Fruit fly (Drosophila melanogaster) whole organism, embryonic: ENCODE results near the gene Tsp74F.

Source experiments
- Abd-B ChIP-seq: fragments of 200-800 bp; sonication (Bioruptor generic); optimal IDR thresholded peaks from 2 replicates; lab custom pipeline; 2018; ENCODE audit warnings: missing biosample characterization, mild to moderate bottlenecking, missing genetic modification characterization, moderate library complexity
- B-H1 ChIP-seq: fragments of 200-800 bp; sonication (Bioruptor generic); IDR thresholded peaks from 3 replicates; pipeline ENCODE4 v1.3.6; 2022; ENCODE audit warnings: missing biosample characterization, missing genetic modification characterization
- BEAF-32 ChIP-seq: fragments of 200-800 bp; sonication (Bioruptor generic); optimal IDR thresholded peaks from 3 replicates; lab custom pipeline; 2017; ENCODE audit warnings: missing biosample characterization, missing genetic modification characterization, mild to moderate bottlenecking, moderate library complexity, missing genetic modification reagents
- CG10366 ChIP-seq: fragments of 200-800 bp; sonication (Bioruptor generic); IDR thresholded peaks from 2 replicates; pipeline ENCODE4 v1.3.6; 2022; ENCODE audit warnings: missing biosample characterization, missing genetic modification characterization
- CG10543 ChIP-seq: fragments of 200-800 bp; sonication (Bioruptor generic); optimal IDR thresholded peaks from 3 replicates; lab custom pipeline; 2017; ENCODE audit warnings: missing biosample characterization, mild to moderate bottlenecking, missing genetic modification characterization, moderate library complexity
- CG10959 ChIP-seq: fragments of 200-800 bp; sonication (Bioruptor generic); IDR thresholded peaks from 2 replicates; pipeline ENCODE4 v1.3.6; 2022; ENCODE audit warnings: missing biosample characterization, missing genetic modification characterization
- CG11247 ChIP-seq: fragments of 200-800 bp; sonication (Bioruptor generic); IDR thresholded peaks from 2 replicates; pipeline ENCODE4 v1.3.6; 2022; ENCODE audit warnings: missing biosample characterization, missing genetic modification characterization
- CG12155 ChIP-seq: fragments of 200-800 bp; sonication (Bioruptor generic); optimal IDR thresholded peaks from 3 replicates; lab custom pipeline; 2016; ENCODE audit warnings: missing biosample characterization, missing genetic modification characterization
- CG12769 ChIP-seq: fragments of 200-800 bp; sonication (Bioruptor generic); optimal IDR thresholded peaks from 2 replicates; lab custom pipeline; 2019; ENCODE audit warnings: missing biosample characterization, mild to moderate bottlenecking, missing genetic modification characterization, moderate library complexity
- CG13287 ChIP-seq: fragments of 200-800 bp; sonication (Bioruptor generic); IDR thresholded peaks from 2 replicates; pipeline ENCODE4 v1.3.6; 2022; ENCODE audit warnings: missing biosample characterization, missing genetic modification characterization; ENCODE audit not compliant: partially characterized antibody
- CG13624 ChIP-seq: fragments of 200-800 bp; sonication (Bioruptor generic); optimal IDR thresholded peaks from 2 replicates; lab custom pipeline; 2016; ENCODE audit warnings: missing biosample characterization, missing genetic modification characterization
- CG13894 ChIP-seq: fragments of 200-800 bp; sonication (Bioruptor generic); optimal IDR thresholded peaks from 3 replicates; lab custom pipeline; 2018; ENCODE audit warnings: missing biosample characterization, mild to moderate bottlenecking, missing genetic modification characterization, moderate library complexity
- CG15479 ChIP-seq: fragments of 200-800 bp; sonication (Bioruptor generic); optimal IDR thresholded peaks from 3 replicates; lab custom pipeline; 2019; ENCODE audit warnings: missing biosample characterization, mild to moderate bottlenecking, missing genetic modification characterization, moderate library complexity
- CG1602 ChIP-seq: fragments of 200-800 bp; sonication (Bioruptor generic); optimal IDR thresholded peaks from 3 replicates; lab custom pipeline; 2016; ENCODE audit warnings: missing biosample characterization, missing genetic modification characterization
- CG18011 ChIP-seq: fragments of 200-800 bp; sonication (Bioruptor generic); optimal IDR thresholded peaks from 2 replicates; lab custom pipeline; 2017; ENCODE audit warnings: missing biosample characterization, missing genetic modification characterization, mild to moderate bottlenecking, moderate library complexity, missing genotype
- CG18599 ChIP-seq: fragments of 200-800 bp; sonication (Bioruptor generic); optimal IDR thresholded peaks from 3 replicates; lab custom pipeline; 2017; ENCODE audit warnings: missing biosample characterization, missing genetic modification characterization, mild to moderate bottlenecking, moderate library complexity, missing genetic modification reagents
- CG2678 ChIP-seq: fragments of 200-800 bp; sonication (Bioruptor generic); optimal IDR thresholded peaks from 3 replicates; lab custom pipeline; 2019; ENCODE audit warnings: missing biosample characterization, mild to moderate bottlenecking, missing genetic modification characterization, moderate library complexity
- CG30431 ChIP-seq: fragments of 200-800 bp; sonication (Bioruptor generic); optimal IDR thresholded peaks from 2 replicates; lab custom pipeline; 2017; ENCODE audit warnings: missing biosample characterization, missing genetic modification characterization
- CG5245 ChIP-seq: fragments of 200-800 bp; sonication (Bioruptor generic); optimal IDR thresholded peaks from 3 replicates; lab custom pipeline; 2016; ENCODE audit warnings: missing biosample characterization, missing genetic modification characterization
- CG8388 ChIP-seq: fragments of 200-800 bp; sonication (Bioruptor generic); optimal IDR thresholded peaks from 2 replicates; lab custom pipeline; 2019; ENCODE audit warnings: missing biosample characterization, mild to moderate bottlenecking, missing genetic modification characterization, moderate library complexity
- CG9797 ChIP-seq: fragments of 200-800 bp; sonication (Bioruptor generic); optimal IDR thresholded peaks from 3 replicates; lab custom pipeline; 2018; ENCODE audit warnings: missing biosample characterization, mild to moderate bottlenecking, missing genetic modification characterization
- CG9817 ChIP-seq: fragments of 200-800 bp; sonication (Bioruptor generic); optimal IDR thresholded peaks from 2 replicates; lab custom pipeline; 2018; ENCODE audit warnings: missing biosample characterization, mild to moderate bottlenecking, missing genetic modification characterization, moderate library complexity
- D19B ChIP-seq: fragments of 200-800 bp; sonication (Bioruptor generic); optimal IDR thresholded peaks from 2 replicates; lab custom pipeline; 2017; ENCODE audit warnings: missing biosample characterization, mild to moderate bottlenecking, missing genetic modification characterization
- Doc2 ChIP-seq: fragments of 200-800 bp; sonication (Bioruptor generic); IDR thresholded peaks from 2 replicates; pipeline ENCODE4 v1.3.6; 2022; ENCODE audit warnings: missing biosample characterization, missing genetic modification characterization
- Elba2 ChIP-seq: fragments of 200-800 bp; sonication (Bioruptor generic); optimal IDR thresholded peaks from 3 replicates; lab custom pipeline; 2016; ENCODE audit warnings: missing biosample characterization, missing genetic modification characterization
- GATAe ChIP-seq: fragments of 200-800 bp; sonication (Bioruptor generic); conservative IDR thresholded peaks from 2 replicates; pipeline ENCODE4 v1.3.6; 2022; ENCODE audit warnings: missing biosample characterization, missing genetic modification characterization
- H15 ChIP-seq: fragments of 200-800 bp; sonication (Bioruptor generic); IDR thresholded peaks from 3 replicates; pipeline ENCODE4 v1.3.6; 2022; ENCODE audit warnings: missing biosample characterization, missing genetic modification characterization
- Hr3 ChIP-seq: fragments of 200-800 bp; sonication (Bioruptor generic); optimal IDR thresholded peaks from 3 replicates; lab custom pipeline; 2016; ENCODE audit warnings: missing biosample characterization, missing genetic modification characterization
- Hr39 ChIP-seq: fragments of >200 bp; optimal IDR thresholded peaks from 2 replicates; lab custom pipeline; 2017
- NC2β ChIP-seq: fragments of 200-800 bp; sonication (Bioruptor generic); optimal IDR thresholded peaks from 2 replicates; lab custom pipeline; 2016; ENCODE audit warnings: missing biosample characterization, missing genetic modification characterization
- NFAT ChIP-seq: fragments of 200-800 bp; sonication (Bioruptor generic); IDR thresholded peaks from 2 replicates; pipeline ENCODE4 v1.3.6; 2022; ENCODE audit warnings: missing biosample characterization, missing genetic modification characterization
- NfI ChIP-seq: fragments of 200-800 bp; sonication (Bioruptor generic); optimal IDR thresholded peaks from 3 replicates; lab custom pipeline; 2018; ENCODE audit warnings: missing biosample characterization, mild to moderate bottlenecking, missing genetic modification characterization, moderate library complexity
- Ravus ChIP-seq: fragments of 200-800 bp; sonication (Bioruptor generic); IDR thresholded peaks from 2 replicates; pipeline ENCODE4 v1.3.6; 2022; ENCODE audit warnings: missing biosample characterization, missing genetic modification characterization
- Sry-δ ChIP-seq: fragments of 200-800 bp; sonication (Bioruptor generic); optimal IDR thresholded peaks from 2 replicates; lab custom pipeline; 2016; ENCODE audit warnings: missing biosample characterization, missing genetic modification characterization
- bcd ChIP-seq: fragments of 200-800 bp; sonication (Bioruptor generic); optimal IDR thresholded peaks from 2 replicates; lab custom pipeline; 2017; ENCODE audit warnings: missing biosample characterization, mild to moderate bottlenecking, missing genetic modification characterization
- chif ChIP-seq, 2 experiments: fragments of 200-800 bp; sonication (Bioruptor generic); optimal IDR thresholded peaks; 3 replicates each; lab custom pipeline; 2016; ENCODE audit warnings: missing biosample characterization in 2 of 2, missing genetic modification characterization in 2 of 2
- chn ChIP-seq: fragments of 200-800 bp; sonication (Bioruptor generic); optimal IDR thresholded peaks from 2 replicates; lab custom pipeline; 2016; ENCODE audit warnings: missing biosample characterization, missing genetic modification characterization
- corto ChIP-seq: fragments of 200-800 bp; sonication (Bioruptor generic); optimal IDR thresholded peaks from 2 replicates; lab custom pipeline; 2016; ENCODE audit warnings: missing biosample characterization, mild to moderate bottlenecking, missing genetic modification characterization, moderate library complexity
- dimm ChIP-seq: fragments of 200-800 bp; sonication (Bioruptor generic); IDR thresholded peaks from 2 replicates; pipeline ENCODE4 v1.3.6; 2022; ENCODE audit warnings: missing biosample characterization, missing genetic modification characterization
- exex ChIP-seq: fragments of 200-800 bp; sonication (Bioruptor generic); optimal IDR thresholded peaks from 4 replicates; lab custom pipeline; 2018; ENCODE audit warnings: missing biosample characterization, mild to moderate bottlenecking, missing genetic modification characterization, moderate library complexity
- eyg ChIP-seq: fragments of 200-800 bp; sonication (Bioruptor generic); optimal IDR thresholded peaks from 3 replicates; lab custom pipeline; 2016; ENCODE audit warnings: missing biosample characterization, missing genetic modification characterization
- gcm2 ChIP-seq: fragments of 200-800 bp; sonication (Bioruptor generic); optimal IDR thresholded peaks from 2 replicates; lab custom pipeline; 2016; ENCODE audit warnings: missing biosample characterization, missing genetic modification characterization
- gem ChIP-seq: fragments of 200-800 bp; sonication (Bioruptor generic); optimal IDR thresholded peaks from 2 replicates; lab custom pipeline; 2019; ENCODE audit warnings: missing biosample characterization, mild to moderate bottlenecking, missing genetic modification characterization, moderate library complexity
- grau ChIP-seq: fragments of 200-800 bp; optimal IDR thresholded peaks from 3 replicates; lab custom pipeline; 2019; ENCODE audit warnings: missing biosample characterization, mild to moderate bottlenecking, missing genetic modification characterization, moderate library complexity
- grn ChIP-seq: fragments of 200-800 bp; sonication (Bioruptor generic); optimal IDR thresholded peaks from 3 replicates; lab custom pipeline; 2017; ENCODE audit warnings: missing biosample characterization, missing genetic modification characterization
- h ChIP-seq: fragments of >200 bp; optimal IDR thresholded peaks from 2 replicates; lab custom pipeline; 2017
- hkb ChIP-seq, 2 experiments: fragments of 200-800 bp in 1 of 2; fragments of >200 bp in 1 of 2; sonication (Bioruptor generic) in 1 of 2; IDR thresholded peaks in 1 of 2; optimal IDR thresholded peaks in 1 of 2; 2 replicates each; pipeline versions ENCODE4 v1.3.6 to Lab custom; 2017 to 2022; ENCODE audit warnings: missing biosample characterization in 1 of 2, missing genetic modification characterization in 1 of 2
- ind ChIP-seq: fragments of 200-800 bp; sonication (Bioruptor generic); optimal IDR thresholded peaks from 3 replicates; lab custom pipeline; 2016; ENCODE audit warnings: missing biosample characterization, missing genetic modification characterization
- jing ChIP-seq: fragments of 200-800 bp; sonication (Bioruptor generic); optimal IDR thresholded peaks from 2 replicates; lab custom pipeline; 2018; ENCODE audit warnings: missing biosample characterization, mild to moderate bottlenecking, missing genetic modification characterization
- nerfin-2 ChIP-seq: fragments of 200-800 bp; sonication (Bioruptor generic); IDR thresholded peaks from 2 replicates; pipeline ENCODE4 v1.3.6; 2022; ENCODE audit warnings: missing biosample characterization, missing genetic modification characterization; ENCODE audit not compliant: partially characterized antibody
- row ChIP-seq: fragments of 200-800 bp; sonication (Bioruptor generic); IDR thresholded peaks from 3 replicates; pipeline ENCODE4 v1.3.6; 2022; ENCODE audit warnings: missing biosample characterization, missing genetic modification characterization
- sna ChIP-seq: fragments of 200-800 bp; sonication (Bioruptor generic); IDR thresholded peaks from 2 replicates; pipeline ENCODE4 v1.3.6; 2022; ENCODE audit warnings: missing biosample characterization, missing genetic modification characterization; ENCODE audit not compliant: partially characterized antibody
- tin ChIP-seq: fragments of 200-800 bp; sonication (Bioruptor generic); optimal IDR thresholded peaks from 3 replicates; lab custom pipeline; 2016; ENCODE audit warnings: missing biosample characterization, missing genetic modification characterization

Tsp74F gene

dm6 chr3L:17904593-17904992, 8.9 kb upstream of the Tsp74F start (continued):
- TF ChIP-seq CG10543 (no peak), B-H1 (no peak), tin (GFP tag; lab: Kevin White, UChicago) (no peak), CG12155 (peak; percentile 13), NC2β (GFP tag; lab: Kevin White, UChicago) (no peak), D19B (GFP tag; lab: Kevin White, UChicago) (no peak), Ravus (no peak), chn (no peak), ind (no peak), BEAF-32 (no peak), CG5245 (GFP tag; lab: Kevin White, UChicago) (no peak), CG11247 (GFP tag; lab: Robert Waterston, UW) (no peak), CG18599 (no peak), CG2678 (no peak), dimm (no peak), grn (GFP tag; lab: Kevin White, UChicago) (peak; percentile 64), chif (GFP tag; optimal IDR thresholded peaks at IDR 0.05; lab: Kevin White, UChicago) (no peak), NfI (GFP tag; lab: Kevin White, UChicago) (no peak), CG15479 (GFP tag; lab: Kevin White, UChicago) (no peak), CG12769 (tag; lab: Kevin White, UChicago) (peak; percentile 4), NFAT (GFP tag; lab: Robert Waterston, UW) (no peak), Elba2 (no peak), CG1602 (GFP tag; lab: Kevin White, UChicago) (no peak), GATAe (GFP tag; lab: Robert Waterston, UW) (peak; percentile 43; the same call in 1 of the 2 replicates), CG30431 (no peak), bcd (GFP tag; lab: Kevin White, UChicago) (no peak), Hr39 (lab: Kevin White, UChicago) (no peak), grau (peak; percentile 45), h (no peak), gcm2 (GFP tag; lab: Kevin White, UChicago) (no peak), H15 (GFP tag; lab: Robert Waterston, UW) (0 out of 3 replicates have a peak, but pooled peaks have one; percentile 16), CG18011 (GFP tag; lab: Kevin White, UChicago) (no peak), Hr3 (GFP tag; lab: Kevin White, UChicago) (no peak), Sry-δ (GFP tag; lab: Kevin White, UChicago) (no peak), jing (GFP tag; lab: Kevin White, UChicago) (no peak), nerfin-2 (GFP tag; lab: Robert Waterston, UW) (no peak), Abd-B (GFP tag; lab: Kevin White, UChicago) (no peak), CG8388 (GFP tag; lab: Kevin White, UChicago) (no peak), CG9797 (GFP tag; lab: Kevin White, UChicago) (no peak), corto (no peak)

- TF ChIP-seq CG13287 (GFP tag; lab: Robert Waterston, UW) = no peak
- TF ChIP-seq row (GFP tag; lab: Robert Waterston, UW) = 0 out of 3 replicates have a peak, but pooled peaks have one; percentile 8
- TF ChIP-seq CG18599 = peak; percentile 21
- TF ChIP-seq exex (tag; lab: Kevin White, UChicago) = peak; percentile 53
- TF ChIP-seq Doc2 = no peak
- no peak for TF ChIP-seq CG13894 (tag; lab: Kevin White, UChicago)
- no peak for TF ChIP-seq CG10959 (GFP tag; lab: Robert Waterston, UW)
- TF ChIP-seq sna = no peak
- no peak for TF ChIP-seq corto
- no peak for TF ChIP-seq hkb (optimal IDR thresholded peaks at IDR 0.05; lab: Kevin White, UChicago)
- no peak for TF ChIP-seq hkb (GFP tag; IDR thresholded peaks at IDR 0.05; lab: Robert Waterston, UW)
- TF ChIP-seq gem (tag; lab: Kevin White, UChicago) = no peak
- TF ChIP-seq CG8388 (GFP tag; lab: Kevin White, UChicago) = no peak
- TF ChIP-seq CG10366 (GFP tag; lab: Robert Waterston, UW) = no peak
- no peak for TF ChIP-seq eyg (GFP tag; lab: Kevin White, UChicago)
- TF ChIP-seq CG13624 = no peak
- TF ChIP-seq CG9817 = no peak
Observed at dm6 chr3L:17903813-17904416, 8.3 kb upstream of the Tsp74F start.
